Fruit fly (Drosophila melanogaster): ENCODE results near the gene Cpr67B.

The Cpr67B gene

dm6 chr3L:9441907-9442479 lies 37.4 kb downstream of the Cpr67B start, which contains the start of the genes Bet3 and Nf-YA (continued):
- peak; percentile 80 for TF ChIP-seq CG8290 (GFP tag; optimal IDR thresholded peaks at IDR 0.05)
- peak in 1 of 2 experiments; percentile 73 for TF ChIP-seq CG8290 (tag; optimal IDR thresholded peaks at IDR 0.05)
- no peak; the same call in 2 of the 3 replicates for TF ChIP-seq B-H1 (GFP tag; IDR thresholded peaks at IDR 0.05)
- TF ChIP-seq pnt (GFP tag; optimal IDR thresholded peaks at IDR 0.05): peak; percentile 49
- peak; percentile 52 for TF ChIP-seq CG17829 (tag; optimal IDR thresholded peaks at IDR 0.05)
- TF ChIP-seq CG2199 (GFP tag; IDR thresholded peaks at IDR 0.05): no peak
- TF ChIP-seq CG10979 (tag; optimal IDR thresholded peaks at IDR 0.05): peak; percentile 47
- TF ChIP-seq Awh (GFP tag; IDR thresholded peaks at IDR 0.05): no peak
- TF ChIP-seq ro (GFP tag; IDR thresholded peaks at IDR 0.05): no peak
- peak; percentile 66 for TF ChIP-seq CG13894 (tag; optimal IDR thresholded peaks at IDR 0.05)
- TF ChIP-seq usp (GFP tag; optimal IDR thresholded peaks at IDR 0.05): no peak
- TF ChIP-seq Sox102F (GFP tag; optimal IDR thresholded peaks at IDR 0.05): peak; percentile 4
- TF ChIP-seq da (GFP tag; optimal IDR thresholded peaks at IDR 0.05): peak; percentile 0
- no peak for TF ChIP-seq Neu2 (GFP tag; optimal IDR thresholded peaks at IDR 0.05; ENCODE audit: borderline replicate concordance)
- TF ChIP-seq Hr39 (optimal IDR thresholded peaks at IDR 0.05): no peak
- no peak for TF ChIP-seq btn (GFP tag; optimal IDR thresholded peaks at IDR 0.05)
- TF ChIP-seq CG17186 (GFP tag; optimal IDR thresholded peaks at IDR 0.05): peak; percentile 31
- no peak for TF ChIP-seq salm (tag; optimal IDR thresholded peaks at IDR 0.05)
- peak; percentile 12; the same call in 1 of the 3 replicates for TF ChIP-seq H15 (GFP tag; IDR thresholded peaks at IDR 0.05)
- no peak for TF ChIP-seq sim (GFP tag; IDR thresholded peaks at IDR 0.05)
- TF ChIP-seq CG12659 (GFP tag; optimal IDR thresholded peaks at IDR 0.05): peak; percentile 65
- TF ChIP-seq CG7963 (GFP tag; IDR thresholded peaks at IDR 0.05; ENCODE audit: partially characterized antibody): peak; percentile 72; the same call in 2 of the 3 replicates
- TF ChIP-seq pum (GFP tag; optimal IDR thresholded peaks at IDR 0.05): peak; percentile 76
- TF ChIP-seq CG31441 (GFP tag; IDR thresholded peaks at IDR 0.05): peak; percentile 74
- TF ChIP-seq CG11560 (tag; IDR thresholded peaks at IDR 0.05): no peak
- no peak for TF ChIP-seq org-1 (GFP tag; optimal IDR thresholded peaks at IDR 0.05)
- peak; percentile 86 for TF ChIP-seq CG9932 (GFP tag; IDR thresholded peaks at IDR 0.05)
- TF ChIP-seq CG7928 (GFP tag; optimal IDR thresholded peaks at IDR 0.05): peak; percentile 97
- TF ChIP-seq CG6254 (GFP tag; optimal IDR thresholded peaks at IDR 0.05): no peak
- peak; percentile 44 for TF ChIP-seq CG2678 (tag; optimal IDR thresholded peaks at IDR 0.05)
- TF ChIP-seq CG15479 (GFP tag; optimal IDR thresholded peaks at IDR 0.05): no peak
- TF ChIP-seq zen2 (GFP tag; IDR thresholded peaks at IDR 0.05; ENCODE audit: partially characterized antibody): peak; percentile 86; the same call in 1 of the 3 replicates
- peak; percentile 31; the same call in 1 of the 2 replicates for TF ChIP-seq CG17328 (GFP tag; IDR thresholded peaks at IDR 0.05)
- TF ChIP-seq CG17361 (GFP tag; IDR thresholded peaks at IDR 0.05): peak; percentile 48
- no peak for TF ChIP-seq bowl (GFP tag; IDR thresholded peaks at IDR 0.05)
- peak; percentile 62 for TF ChIP-seq Dad (GFP tag; optimal IDR thresholded peaks at IDR 0.05)
- TF ChIP-seq Max (GFP tag; optimal IDR thresholded peaks at IDR 0.05): no peak
- no peak for TF ChIP-seq gt (GFP tag; IDR thresholded peaks at IDR 0.05)
- peak; percentile 65 to 68 for TF ChIP-seq dpn (GFP tag; optimal IDR thresholded peaks at IDR 0.05)
- peak; percentile 44 for TF ChIP-seq az2 (GFP tag; optimal IDR thresholded peaks at IDR 0.05)
- TF ChIP-seq pzg (GFP tag; optimal IDR thresholded peaks at IDR 0.05): peak; percentile 79
- 0 out of 2 replicates have a peak, but pooled peaks have one; percentile 19 for TF ChIP-seq CG4730 (GFP tag; IDR thresholded peaks at IDR 0.05)
- TF ChIP-seq corto (GFP tag; optimal IDR thresholded peaks at IDR 0.05): no peak
- TF ChIP-seq al (GFP tag; IDR thresholded peaks at IDR 0.05): peak; percentile 59; the same call in 1 of the 2 replicates
- TF ChIP-seq Abd-B (GFP tag; optimal IDR thresholded peaks at IDR 0.05): peak; percentile 88
- TF ChIP-seq CG32772 (GFP tag; IDR thresholded peaks at IDR 0.05): peak; percentile 61
- TF ChIP-seq Usf (GFP tag; optimal IDR thresholded peaks at IDR 0.05): no peak
- peak; percentile 39 for TF ChIP-seq CG31388 (GFP tag; optimal IDR thresholded peaks at IDR 0.05)
- TF ChIP-seq GATAe (GFP tag; conservative IDR thresholded peaks at IDR 0.05): no peak
- TF ChIP-seq NC2β (GFP tag; optimal IDR thresholded peaks at IDR 0.05): peak; percentile 25
- peak; percentile 72 for TF ChIP-seq CG32532 (GFP tag; IDR thresholded peaks at IDR 0.05)
